Fruit fly (Drosophila melanogaster) whole organism, embryonic: ENCODE measurements around the gene CG7329.

Experiments
- Asciz ChIP-seq: fragments of 200-800 bp; sonication (Bioruptor generic); optimal IDR thresholded peaks from 2 replicates; lab custom pipeline; 2017; ENCODE audit warnings: missing biosample characterization, mild to moderate bottlenecking, missing genetic modification characterization, missing genetic modification reagents
- B-H1 ChIP-seq: fragments of 200-800 bp; sonication (Bioruptor generic); IDR thresholded peaks from 3 replicates; pipeline ENCODE4 v1.3.6; 2022; ENCODE audit warnings: missing biosample characterization, missing genetic modification characterization
- BtbVII ChIP-seq: fragments of 200-800 bp; sonication (Bioruptor generic); optimal IDR thresholded peaks from 3 replicates; lab custom pipeline; 2017; ENCODE audit warnings: missing biosample characterization, mild to moderate bottlenecking, missing genetic modification characterization
- CG10267 ChIP-seq: fragments of 200-800 bp; sonication (Bioruptor generic); optimal IDR thresholded peaks from 2 replicates; lab custom pipeline; 2018; ENCODE audit warnings: missing biosample characterization, mild to moderate bottlenecking, missing genetic modification characterization, moderate library complexity
- CG10959 ChIP-seq: fragments of 200-800 bp; sonication (Bioruptor generic); IDR thresholded peaks from 2 replicates; pipeline ENCODE4 v1.3.6; 2022; ENCODE audit warnings: missing biosample characterization, missing genetic modification characterization
- CG12071 ChIP-seq: fragments of 200-800 bp; sonication (Bioruptor generic); optimal IDR thresholded peaks from 3 replicates; lab custom pipeline; 2018; ENCODE audit warnings: missing biosample characterization, mild to moderate bottlenecking, missing genetic modification characterization
- CG12219 ChIP-seq: fragments of 200-800 bp; sonication (Bioruptor generic); optimal IDR thresholded peaks from 3 replicates; lab custom pipeline; 2018; ENCODE audit warnings: missing biosample characterization, mild to moderate bottlenecking, missing genetic modification characterization
- CG14050 ChIP-seq: fragments of 200-800 bp; sonication (Bioruptor generic); IDR thresholded peaks from 3 replicates; pipeline ENCODE4 v1.3.6; 2022; ENCODE audit warnings: missing biosample characterization, missing genetic modification characterization
- CG15011 ChIP-seq: fragments of 200-800 bp; sonication (Bioruptor generic); optimal IDR thresholded peaks from 3 replicates; lab custom pipeline; 2018; ENCODE audit warnings: missing biosample characterization, mild to moderate bottlenecking, missing genetic modification characterization
- CG16779 ChIP-seq: fragments of 200-800 bp; sonication (Bioruptor generic); IDR thresholded peaks from 2 replicates; pipeline ENCODE4 v1.3.6; 2022; ENCODE audit warnings: missing biosample characterization, missing genetic modification characterization
- CG17328 ChIP-seq: fragments of 200-800 bp; sonication (Bioruptor generic); IDR thresholded peaks from 2 replicates; pipeline ENCODE4 v1.3.6; 2022; ENCODE audit warnings: missing biosample characterization, missing genetic modification characterization
- CG18619 ChIP-seq: fragments of 200-800 bp; sonication (Bioruptor generic); optimal IDR thresholded peaks from 3 replicates; lab custom pipeline; 2017; ENCODE audit warnings: missing biosample characterization, mild to moderate bottlenecking, missing genetic modification characterization
- CG2678 ChIP-seq: fragments of 200-800 bp; sonication (Bioruptor generic); optimal IDR thresholded peaks from 3 replicates; lab custom pipeline; 2019; ENCODE audit warnings: missing biosample characterization, mild to moderate bottlenecking, missing genetic modification characterization, moderate library complexity
- CG2889 ChIP-seq: fragments of 200-800 bp; sonication (Bioruptor generic); IDR thresholded peaks from 3 replicates; pipeline ENCODE4 v1.3.6; 2022; ENCODE audit warnings: missing biosample characterization, missing genetic modification characterization
- CG32767 ChIP-seq: fragments of 200-800 bp; sonication (Bioruptor generic); IDR thresholded peaks from 2 replicates; pipeline ENCODE4 v1.3.6; 2022; ENCODE audit warnings: missing biosample characterization, missing genetic modification characterization
- CG4707 ChIP-seq: fragments of 200-800 bp; sonication (Bioruptor generic); optimal IDR thresholded peaks from 2 replicates; lab custom pipeline; 2018; ENCODE audit warnings: missing biosample characterization, mild to moderate bottlenecking, missing genetic modification characterization, moderate library complexity
- CG4854 ChIP-seq: fragments of 200-800 bp; sonication (Bioruptor generic); optimal IDR thresholded peaks from 2 replicates; lab custom pipeline; 2016; ENCODE audit warnings: missing biosample characterization, missing genetic modification characterization, inconsistent platforms
- CG5245 ChIP-seq: fragments of 200-800 bp; sonication (Bioruptor generic); optimal IDR thresholded peaks from 3 replicates; lab custom pipeline; 2016; ENCODE audit warnings: missing biosample characterization, missing genetic modification characterization
- CG6654 ChIP-seq: fragments of 200-800 bp; sonication (Bioruptor generic); optimal IDR thresholded peaks from 2 replicates; lab custom pipeline; 2017; ENCODE audit warnings: missing biosample characterization, mild to moderate bottlenecking, missing genetic modification characterization
- CG7556 ChIP-seq: fragments of 200-800 bp; sonication (Bioruptor generic); optimal IDR thresholded peaks from 2 replicates; lab custom pipeline; 2017; ENCODE audit warnings: missing biosample characterization, mild to moderate bottlenecking, missing genetic modification characterization
- CG7786 ChIP-seq: fragments of 200-800 bp; sonication (Bioruptor generic); optimal IDR thresholded peaks from 2 replicates; lab custom pipeline; 2016; ENCODE audit warnings: missing biosample characterization, missing genetic modification characterization
- CG8478 ChIP-seq: fragments of >200 bp; optimal IDR thresholded peaks from 2 replicates; lab custom pipeline; 2018
- CG8944 ChIP-seq: fragments of 200-800 bp; sonication (Bioruptor generic); optimal IDR thresholded peaks from 3 replicates; lab custom pipeline; 2016; ENCODE audit warnings: missing biosample characterization, missing genetic modification characterization
- E2f1 ChIP-seq: fragments of 200-800 bp; sonication (Bioruptor generic); IDR thresholded peaks from 2 replicates; pipeline ENCODE4 v1.3.6; 2022; ENCODE audit warnings: missing biosample characterization, missing genetic modification characterization
- Elba2 ChIP-seq: fragments of 200-800 bp; sonication (Bioruptor generic); optimal IDR thresholded peaks from 3 replicates; lab custom pipeline; 2016; ENCODE audit warnings: missing biosample characterization, missing genetic modification characterization
- Hsf ChIP-seq: fragments of 200-800 bp; sonication (Bioruptor generic); optimal IDR thresholded peaks from 3 replicates; lab custom pipeline; 2016; ENCODE audit warnings: missing biosample characterization, missing genetic modification characterization
- MESR4 ChIP-seq: fragments of 200-800 bp; sonication (Bioruptor generic); optimal IDR thresholded peaks from 2 replicates; lab custom pipeline; 2018; ENCODE audit warnings: missing biosample characterization, mild to moderate bottlenecking, missing genetic modification characterization, moderate library complexity
- MTF-1 ChIP-seq: fragments of 200-800 bp; sonication (Bioruptor generic); optimal IDR thresholded peaks from 2 replicates; lab custom pipeline; 2018; ENCODE audit warnings: missing biosample characterization, mild to moderate bottlenecking, missing genetic modification characterization, borderline replicate concordance
- Nf-YB ChIP-seq: fragments of 200-800 bp; sonication (Bioruptor generic); optimal IDR thresholded peaks from 3 replicates; lab custom pipeline; 2019; ENCODE audit warnings: missing biosample characterization, mild to moderate bottlenecking, missing genetic modification characterization, moderate library complexity
- Oli ChIP-seq: fragments of 200-800 bp; sonication (Bioruptor generic); optimal IDR thresholded peaks from 2 replicates; lab custom pipeline; 2018; ENCODE audit warnings: missing biosample characterization, mild to moderate bottlenecking, missing genetic modification characterization, moderate library complexity
- PHDP ChIP-seq: fragments of 200-800 bp; sonication (Bioruptor generic); optimal IDR thresholded peaks from 3 replicates; lab custom pipeline; 2018; ENCODE audit warnings: missing biosample characterization, mild to moderate bottlenecking, missing genetic modification characterization, moderate library complexity
- Ravus ChIP-seq: fragments of 200-800 bp; sonication (Bioruptor generic); IDR thresholded peaks from 2 replicates; pipeline ENCODE4 v1.3.6; 2022; ENCODE audit warnings: missing biosample characterization, missing genetic modification characterization
- Sox100B ChIP-seq: fragments of 200-800 bp; sonication (Bioruptor generic); optimal IDR thresholded peaks from 3 replicates; lab custom pipeline; 2018; ENCODE audit warnings: missing biosample characterization, mild to moderate bottlenecking, missing genetic modification characterization
- Sox102F ChIP-seq: fragments of 200-800 bp; sonication (Bioruptor generic); optimal IDR thresholded peaks from 2 replicates; lab custom pipeline; 2018; ENCODE audit warnings: missing biosample characterization, mild to moderate bottlenecking, missing genetic modification characterization, moderate library complexity
- cad ChIP-seq: fragments of >200 bp; optimal IDR thresholded peaks from 2 replicates; lab custom pipeline; 2017; ENCODE audit warnings: missing biosample characterization, missing genetic modification characterization
- cg ChIP-seq: fragments of 200-800 bp; sonication (Bioruptor generic); optimal IDR thresholded peaks from 3 replicates; lab custom pipeline; 2019; ENCODE audit warnings: missing biosample characterization, mild to moderate bottlenecking, missing genetic modification characterization, moderate library complexity
- ci ChIP-seq: fragments of 200-800 bp; sonication (Bioruptor generic); IDR thresholded peaks from 3 replicates; pipeline ENCODE4 v1.3.6; 2022; ENCODE audit warnings: missing biosample characterization, missing genetic modification characterization
- dmrt11E ChIP-seq: fragments of 200-800 bp; sonication (Bioruptor generic); optimal IDR thresholded peaks from 3 replicates; lab custom pipeline; 2018; ENCODE audit warnings: missing biosample characterization, mild to moderate bottlenecking, missing genetic modification characterization, moderate library complexity
- ems ChIP-seq: fragments of 200-800 bp; sonication (Bioruptor generic); optimal IDR thresholded peaks from 3 replicates; lab custom pipeline; 2016; ENCODE audit warnings: missing biosample characterization, missing genetic modification characterization
- esg ChIP-seq: fragments of 200-800 bp; sonication (Bioruptor generic); conservative IDR thresholded peaks from 2 replicates; pipeline ENCODE4 v1.3.6; 2022; ENCODE audit warnings: missing biosample characterization, missing genetic modification characterization
- her ChIP-seq: fragments of 200-800 bp; sonication (Bioruptor generic); optimal IDR thresholded peaks from 2 replicates; lab custom pipeline; 2016; ENCODE audit warnings: missing biosample characterization, missing genetic modification characterization
- jigr1 ChIP-seq: fragments of 200-800 bp; sonication (Bioruptor generic); IDR thresholded peaks from 3 replicates; pipeline ENCODE4 v1.3.6; 2022; ENCODE audit warnings: missing biosample characterization, missing genetic modification characterization
- knrl ChIP-seq: fragments of 200-800 bp; sonication (Bioruptor generic); IDR thresholded peaks from 3 replicates; pipeline ENCODE4 v1.3.6; 2022; ENCODE audit warnings: missing biosample characterization, missing genetic modification characterization; ENCODE audit not compliant: partially characterized antibody
- luna ChIP-seq: fragments of 200-800 bp; sonication (Bioruptor generic); optimal IDR thresholded peaks from 2 replicates; lab custom pipeline; 2016; ENCODE audit warnings: missing biosample characterization, missing genetic modification characterization
- onecut ChIP-seq: fragments of 200-800 bp; sonication (Bioruptor generic); IDR thresholded peaks from 2 replicates; pipeline ENCODE4 v1.3.6; 2022; ENCODE audit warnings: missing biosample characterization, missing genetic modification characterization
- row ChIP-seq: fragments of 200-800 bp; sonication (Bioruptor generic); IDR thresholded peaks from 3 replicates; pipeline ENCODE4 v1.3.6; 2022; ENCODE audit warnings: missing biosample characterization, missing genetic modification characterization
- tin ChIP-seq: fragments of 200-800 bp; sonication (Bioruptor generic); optimal IDR thresholded peaks from 3 replicates; lab custom pipeline; 2016; ENCODE audit warnings: missing biosample characterization, missing genetic modification characterization
- trem ChIP-seq: fragments of 200-800 bp; optimal IDR thresholded peaks from 3 replicates; lab custom pipeline; 2019; ENCODE audit warnings: missing biosample characterization, mild to moderate bottlenecking, missing genetic modification characterization, moderate library complexity
- wek ChIP-seq: fragments of 200-800 bp; sonication (Bioruptor generic); optimal IDR thresholded peaks from 3 replicates; lab custom pipeline; 2018; ENCODE audit warnings: missing biosample characterization, mild to moderate bottlenecking, missing genetic modification characterization, moderate library complexity
- yki ChIP-seq: fragments of >200 bp; optimal IDR thresholded peaks from 3 replicates; lab custom pipeline; 2018
- zfh1 ChIP-seq: fragments of 200-800 bp; sonication (Bioruptor generic); IDR thresholded peaks from 3 replicates; pipeline ENCODE4 v1.3.6; 2022; ENCODE audit warnings: missing biosample characterization, missing genetic modification characterization
- zfh2 ChIP-seq: fragments of 200-800 bp; sonication (Bioruptor generic); optimal IDR thresholded peaks from 2 replicates; lab custom pipeline; 2016; ENCODE audit warnings: missing biosample characterization, missing genetic modification characterization

Gene CG7329

dm6 chr2L:10665603-10666002 is 27.3 kb upstream of the CG7329 start (continued):
- TF ChIP-seq Ravus (peak; percentile 72), luna (no peak), zfh2 (GFP tag; lab: Kevin White, UChicago) (peak; percentile 59), BtbVII (GFP tag; lab: Kevin White, UChicago) (peak; percentile 19), knrl (no peak), jigr1 (GFP tag; lab: Robert Waterston, UW) (peak; percentile 75; the same call in 2 of the 3 replicates), Oli (tag; lab: Kevin White, UChicago) (peak; percentile 84), cg (no peak), Sox100B (GFP tag; lab: Kevin White, UChicago) (peak; percentile 63), CG17328 (GFP tag; lab: Robert Waterston, UW) (peak; percentile 75), trem (tag; lab: Kevin White, UChicago) (peak; percentile 5), CG12219 (peak; percentile 78), tin (GFP tag; lab: Kevin White, UChicago) (peak; percentile 74), CG14050 (GFP tag; lab: Robert Waterston, UW) (peak; percentile 87), CG32767 (GFP tag; lab: Robert Waterston, UW) (peak; percentile 83), MTF-1 (GFP tag; lab: Kevin White, UChicago) (peak; percentile 7), zfh1 (GFP tag; lab: Robert Waterston, UW) (peak; percentile 86), row (GFP tag; lab: Robert Waterston, UW) (peak; percentile 90), CG12071 (peak; percentile 81), Nf-YB (peak; percentile 28), MESR4 (GFP tag; lab: Kevin White, UChicago) (no peak), PHDP (peak; percentile 79), ci (GFP tag; lab: Robert Waterston, UW) (peak; percentile 92), CG5245 (GFP tag; lab: Kevin White, UChicago) (peak; percentile 64), Hsf (GFP tag; lab: Kevin White, UChicago) (peak; percentile 82), CG16779 (peak; percentile 63), CG10267 (peak; percentile 55), CG4854 (peak; percentile 54), CG18619 (GFP tag; lab: Kevin White, UChicago) (peak; percentile 56), esg (GFP tag; lab: Robert Waterston, UW) (peak; percentile 86), Elba2 (GFP tag; lab: Kevin White, UChicago) (no peak), CG6654 (GFP tag; lab: Kevin White, UChicago) (peak; percentile 33), CG2678 (tag; lab: Kevin White, UChicago) (peak; percentile 82), CG4707 (GFP tag; lab: Kevin White, UChicago) (no peak), her (GFP tag; lab: Kevin White, UChicago) (peak; percentile 75), CG7786 (GFP tag; lab: Kevin White, UChicago) (peak; percentile 62), onecut (peak; percentile 61), CG2889 (GFP tag; lab: Robert Waterston, UW) (peak; percentile 76), cad (GFP tag; lab: Kevin White, UChicago) (no peak), Asciz (GFP tag; lab: Kevin White, UChicago) (peak; percentile 62), B-H1 (GFP tag; lab: Robert Waterston, UW) (peak; percentile 61), wek (peak; percentile 56), CG7556 (peak; percentile 55), CG8478 (lab: Kevin White, UChicago) (no peak), ems (GFP tag; lab: Kevin White, UChicago) (peak; percentile 53), yki (lab: Kevin White, UChicago) (no peak), CG15011 (peak; percentile 58), E2f1 (GFP tag; lab: Robert Waterston, UW) (peak; percentile 87), dmrt11E (tag; lab: Kevin White, UChicago) (peak; percentile 50), CG8944 (GFP tag; lab: Kevin White, UChicago) (peak; percentile 80), CG10959 (GFP tag; lab: Robert Waterston, UW) (peak; percentile 63), Sox102F (peak; percentile 89)
